Worm (Caenorhabditis elegans) whole organism, early embryonic: ENCODE measurements around the gene wdr-37.

Experiments
- B0310.2 ChIP-seq: sonication (generic microtip); optimal IDR thresholded peaks from 2 replicates; lab custom pipeline; 2016; ENCODE audit warnings: mild to moderate bottlenecking, missing genetic modification characterization, missing compliant biosample characterization
- F13C5.2 ChIP-seq: sonication (generic microtip); optimal IDR thresholded peaks from 2 replicates; lab custom pipeline; 2017; ENCODE audit warnings: mild to moderate bottlenecking, missing genetic modification characterization, inconsistent platforms, missing compliant biosample characterization
- aly-1 ChIP-seq: sonication (generic microtip); optimal IDR thresholded peaks from 2 replicates; lab custom pipeline; 2016; ENCODE audit warnings: missing genetic modification characterization, missing compliant biosample characterization
- ama-1 ChIP-seq: fragments of 150-350 bp; optimal IDR thresholded peaks from 2 replicates; lab custom pipeline; 2014
- ceh-13 ChIP-seq: fragments of 200-800 bp; sonication (Bioruptor generic); optimal IDR thresholded peaks from 2 replicates; lab custom pipeline; 2018; ENCODE audit warnings: mild to moderate bottlenecking, missing genetic modification characterization, missing compliant biosample characterization
- ceh-36 ChIP-seq: sonication (generic microtip); optimal IDR thresholded peaks from 2 replicates; lab custom pipeline; 2016; ENCODE audit warnings: missing genetic modification characterization, inconsistent platforms, missing compliant biosample characterization
- ets-7 ChIP-seq: sonication (generic microtip); optimal IDR thresholded peaks from 2 replicates; lab custom pipeline; 2016; ENCODE audit warnings: missing genotype, missing genetic modification characterization, missing compliant biosample characterization
- flt-1 ChIP-seq: fragments of 200-800 bp; sonication (Bioruptor generic); IDR thresholded peaks from 2 replicates; pipeline ENCODE4 v1.3.6; 2022; ENCODE audit warnings: missing genetic modification characterization, missing compliant biosample characterization
- hmbx-1 ChIP-seq: sonication (generic microtip); optimal IDR thresholded peaks from 2 replicates; lab custom pipeline; 2016; ENCODE audit warnings: mild to moderate bottlenecking, missing genetic modification characterization, missing compliant biosample characterization
- hmg-4 ChIP-seq: fragments of 200-800 bp; sonication (Bioruptor generic); optimal IDR thresholded peaks from 2 replicates; lab custom pipeline; 2018; ENCODE audit warnings: mild to moderate bottlenecking, missing genetic modification characterization, missing compliant biosample characterization
- hnd-1 ChIP-seq: sonication (generic microtip); optimal IDR thresholded peaks from 2 replicates; lab custom pipeline; 2016; ENCODE audit warnings: missing genetic modification characterization, missing compliant biosample characterization
- pes-1 ChIP-seq: fragments of 200-800 bp; sonication (Bioruptor generic); IDR thresholded peaks from 2 replicates; pipeline ENCODE4 v1.3.6; 2022; ENCODE audit warnings: missing genetic modification reagents, missing genetic modification characterization, missing compliant biosample characterization
- scrt-1 ChIP-seq: fragments of 200-800 bp; sonication (Bioruptor generic); IDR thresholded peaks from 2 replicates; pipeline ENCODE4 v1.3.6; 2022; ENCODE audit warnings: missing genetic modification characterization, missing compliant biosample characterization
- sea-1 ChIP-seq: fragments of 200-800 bp; sonication (Bioruptor generic); conservative IDR thresholded peaks from 2 replicates; pipeline ENCODE4 v1.3.6; 2022; ENCODE audit warnings: missing genetic modification characterization, missing compliant biosample characterization
- tbx-11 ChIP-seq: fragments of 200-800 bp; sonication (Bioruptor generic); IDR thresholded peaks from 2 replicates; pipeline ENCODE4 v1.3.6; 2022; ENCODE audit warnings: missing genetic modification characterization, missing compliant biosample characterization
- tbx-37 ChIP-seq: fragments of 200-800 bp; sonication (Bioruptor generic); conservative IDR thresholded peaks from 2 replicates; pipeline ENCODE4 v1.3.6; 2022; ENCODE audit warnings: missing genetic modification reagents, missing genetic modification characterization, missing compliant biosample characterization
- tra-4 ChIP-seq: sonication (generic microtip); optimal IDR thresholded peaks from 2 replicates; lab custom pipeline; 2017; ENCODE audit warnings: missing genetic modification characterization, missing compliant biosample characterization

The wdr-37 gene

ce11 chrIII:5630350-5630749, 30.5 kb upstream of the wdr-37 start:
- TF ChIP-seq tbx-37 (GFP tag; lab: Robert Waterston, UW) (no peak), scrt-1 (GFP tag; lab: Robert Waterston, UW) (no peak), sea-1 (GFP tag; lab: Robert Waterston, UW) (no peak), hmbx-1 (tag; lab: Kevin White, UChicago) (no peak), F13C5.2 (tag; lab: Kevin White, UChicago) (no peak), ceh-36 (tag; lab: Kevin White, UChicago) (no peak), B0310.2 (tag; lab: Kevin White, UChicago) (no peak), hmg-4 (GFP tag; lab: Kevin White, UChicago) (no peak), hnd-1 (tag; lab: Kevin White, UChicago) (no peak), pes-1 (GFP tag; lab: Robert Waterston, UW) (no peak), tra-4 (no peak), ets-7 (tag; lab: Kevin White, UChicago) (no peak), flt-1 (no peak), tbx-11 (GFP tag; lab: Robert Waterston, UW) (no peak), ama-1 (no peak), ceh-13 (GFP tag; lab: Kevin White, UChicago) (no peak), aly-1 (tag; lab: Kevin White, UChicago) (no peak)

ce11 chrIII:5629225-5629624, 29.4 kb upstream of the wdr-37 start:
- TF ChIP-seq sea-1 (GFP tag; lab: Robert Waterston, UW), result no peak
- TF ChIP-seq tra-4, result no peak
- TF ChIP-seq hmg-4 (GFP tag; lab: Kevin White, UChicago), result no peak

- TF ChIP-seq B0310.2 (tag; lab: Kevin White, UChicago), result no peak
- no peak for TF ChIP-seq hmg-4 (GFP tag; lab: Kevin White, UChicago)
- no peak for TF ChIP-seq hnd-1 (tag; lab: Kevin White, UChicago)
- TF ChIP-seq flt-1, result no peak
- no peak for TF ChIP-seq hmbx-1 (tag; lab: Kevin White, UChicago)
- TF ChIP-seq tbx-37 (GFP tag; lab: Robert Waterston, UW), result no peak
- TF ChIP-seq ceh-36 (tag; lab: Kevin White, UChicago), result no peak
- no peak for TF ChIP-seq tbx-11 (GFP tag; lab: Robert Waterston, UW)
- no peak for TF ChIP-seq F13C5.2 (tag; lab: Kevin White, UChicago)
Measured at ce11 chrIII:5624835-5625234, 25.0 kb upstream of the wdr-37 start, which contains the start of gene daf-4. TSS of gene daf-4 (plus strand) at chrIII:5625135.

ce11 chrIII:5623418-5623817, 23.6 kb upstream of the wdr-37 start:
- TF ChIP-seq tbx-11 (GFP tag; lab: Robert Waterston, UW), result no peak
- no peak for TF ChIP-seq sea-1 (GFP tag; lab: Robert Waterston, UW)
- TF ChIP-seq scrt-1 (GFP tag; lab: Robert Waterston, UW), result no peak
- TF ChIP-seq pes-1 (GFP tag; lab: Robert Waterston, UW), result no peak
- no peak for TF ChIP-seq ama-1
- TF ChIP-seq hmg-4 (GFP tag; lab: Kevin White, UChicago), result no peak
- TF ChIP-seq ceh-13 (GFP tag; lab: Kevin White, UChicago), result no peak
- TF ChIP-seq F13C5.2 (tag; lab: Kevin White, UChicago), result no peak
- TF ChIP-seq flt-1, result no peak
- no peak for TF ChIP-seq aly-1 (tag; lab: Kevin White, UChicago)
- no peak for TF ChIP-seq B0310.2 (tag; lab: Kevin White, UChicago)
- no peak for TF ChIP-seq hnd-1 (tag; lab: Kevin White, UChicago)
- TF ChIP-seq ets-7 (tag; lab: Kevin White, UChicago), result no peak

ce11 chrIII:5622232-5623009, 22.6 kb upstream of the wdr-37 start:
- TF ChIP-seq F13C5.2 (tag; lab: Kevin White, UChicago) (no peak), tbx-37 (GFP tag; lab: Robert Waterston, UW) (no peak)

- TF ChIP-seq ets-7 (tag; lab: Kevin White, UChicago), result no peak
- peak; percentile 8 for TF ChIP-seq F13C5.2 (tag; lab: Kevin White, UChicago)
- no peak for TF ChIP-seq ceh-13 (GFP tag; lab: Kevin White, UChicago)
- TF ChIP-seq flt-1, result no peak
- TF ChIP-seq tra-4, result no peak
- no peak for TF ChIP-seq hmbx-1 (tag; lab: Kevin White, UChicago)
- no peak for TF ChIP-seq pes-1 (GFP tag; lab: Robert Waterston, UW)
- TF ChIP-seq aly-1 (tag; lab: Kevin White, UChicago), result no peak
- TF ChIP-seq sea-1 (GFP tag; lab: Robert Waterston, UW), result no peak
- no peak for TF ChIP-seq B0310.2 (tag; lab: Kevin White, UChicago)
- TF ChIP-seq hmg-4 (GFP tag; lab: Kevin White, UChicago), result peak; percentile 9
- no peak for TF ChIP-seq tbx-37 (GFP tag; lab: Robert Waterston, UW)
Measured at ce11 chrIII:5621236-5621635, 21.4 kb upstream of the wdr-37 start.

- TF ChIP-seq hnd-1 (tag; lab: Kevin White, UChicago) (no peak), tbx-11 (GFP tag; lab: Robert Waterston, UW) (no peak), tra-4 (no peak), hmbx-1 (tag; lab: Kevin White, UChicago) (no peak), hmg-4 (GFP tag; lab: Kevin White, UChicago) (no peak), aly-1 (tag; lab: Kevin White, UChicago) (no peak), tbx-37 (GFP tag; lab: Robert Waterston, UW) (no peak), B0310.2 (tag; lab: Kevin White, UChicago) (no peak), flt-1 (no peak), ceh-13 (GFP tag; lab: Kevin White, UChicago) (no peak), scrt-1 (GFP tag; lab: Robert Waterston, UW) (no peak), F13C5.2 (tag; lab: Kevin White, UChicago) (no peak)
Measured at ce11 chrIII:5620186-5620585, 20.3 kb upstream of the wdr-37 start.
